Fruit fly (Drosophila melanogaster): Measurements from ENCODE around the gene Spn.

DNA sequence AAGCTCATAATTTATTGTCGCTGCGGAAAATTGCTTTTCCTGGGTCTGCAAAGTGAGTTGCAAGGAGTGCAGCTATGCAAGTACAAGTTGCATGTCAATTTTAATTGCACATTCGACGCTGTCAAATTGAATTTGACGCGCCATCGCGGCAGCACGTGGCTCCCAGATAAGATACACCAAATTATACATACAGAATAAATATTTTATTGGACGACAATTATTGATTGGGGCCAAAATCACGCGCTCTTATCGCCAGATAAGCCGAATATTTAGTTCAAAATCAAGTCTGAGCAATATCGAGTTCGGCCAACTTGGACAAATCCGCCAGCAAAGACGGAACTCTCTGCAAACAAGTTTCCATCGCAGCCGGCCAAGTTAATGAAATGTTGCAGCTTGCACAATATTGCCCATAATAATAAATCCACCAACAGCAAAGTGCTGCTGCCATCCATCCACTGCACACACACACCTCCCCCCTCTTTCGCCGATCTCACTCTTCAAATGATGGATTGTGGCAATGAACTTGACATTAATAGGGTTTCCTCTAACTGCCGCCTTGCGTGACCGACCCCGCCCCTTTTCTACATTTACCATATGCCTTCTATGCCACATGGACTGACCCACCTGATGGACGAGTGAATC is 9.5 kb downstream of the Spn start:
- no peak for TF ChIP-seq psq (optimal IDR thresholded peaks at IDR 0.05)
- TF ChIP-seq ttk (optimal IDR thresholded peaks at IDR 0.05): no peak
- no peak for TF ChIP-seq insv (optimal IDR thresholded peaks at IDR 0.05)

All from Kc167 (cell line).